Fruit fly (Drosophila melanogaster): ENCODE measurements around the gene lds.

The lds gene

DNA sequence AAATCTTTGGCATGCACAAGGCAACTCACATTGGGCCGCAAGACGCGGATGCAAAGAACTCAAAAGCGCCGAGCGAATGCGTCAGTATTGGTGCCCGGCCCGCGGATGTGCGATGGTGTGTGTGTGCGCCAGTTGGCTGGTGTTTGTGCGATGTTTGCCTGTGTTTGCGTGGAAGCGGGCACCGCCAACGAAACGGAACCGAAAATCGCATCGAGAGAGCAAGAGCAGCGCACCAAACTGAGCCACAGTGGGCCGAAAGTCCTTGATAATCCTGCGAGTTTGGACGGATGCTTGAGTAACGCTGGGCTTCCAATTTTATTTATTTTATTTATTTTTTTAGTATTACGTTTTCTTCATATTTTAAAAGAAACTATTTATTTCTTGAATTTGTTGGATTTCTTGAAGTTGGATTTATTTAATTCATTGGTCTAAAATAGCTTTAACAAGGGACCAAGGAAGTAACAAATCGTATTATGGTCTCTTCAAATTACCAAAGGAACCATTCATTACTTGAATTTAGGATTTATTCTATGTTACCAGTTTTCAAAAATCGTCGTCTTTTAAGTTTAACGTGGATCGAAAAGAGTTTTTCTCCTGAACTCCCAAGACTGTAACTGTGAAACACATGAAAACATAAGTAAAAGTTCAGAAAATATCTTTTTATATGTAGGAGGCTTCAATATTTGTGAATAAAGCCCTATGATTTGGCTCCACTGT, 42.7 kb downstream of the lds start (continued):
- TF ChIP-seq Abd-B (GFP tag; optimal IDR thresholded peaks at IDR 0.05) (peak; percentile 51), CG6791 (GFP tag; IDR thresholded peaks at IDR 0.05; ENCODE audit: partially characterized antibody) (no peak), ash1 (GFP tag; optimal IDR thresholded peaks at IDR 0.05) (no peak), Kr (GFP tag; optimal IDR thresholded peaks at IDR 0.05) (no peak), MTF-1 (GFP tag; optimal IDR thresholded peaks at IDR 0.05; ENCODE audit: borderline replicate concordance) (no peak), CG10979 (tag; optimal IDR thresholded peaks at IDR 0.05) (peak; percentile 79), CG6765 (GFP tag; optimal IDR thresholded peaks at IDR 0.05) (no peak), CG1603 (tag; optimal IDR thresholded peaks at IDR 0.05) (no peak), pb (GFP tag; optimal IDR thresholded peaks at IDR 0.05) (no peak), NFAT (GFP tag; IDR thresholded peaks at IDR 0.05) (no peak), CG2712 (tag; optimal IDR thresholded peaks at IDR 0.05) (peak; percentile 76), HLH4C (GFP tag; IDR thresholded peaks at IDR 0.05; ENCODE audit: partially characterized antibody) (no peak), CG14667 (GFP tag; IDR thresholded peaks at IDR 0.05) (peak; percentile 25; the same call in 1 of the 2 replicates), dpn (GFP tag; optimal IDR thresholded peaks at IDR 0.05) (no peak), CG4707 (GFP tag; optimal IDR thresholded peaks at IDR 0.05) (no peak), Chrac-16 (GFP tag; optimal IDR thresholded peaks at IDR 0.05) (peak; percentile 19), ERR (GFP tag; optimal IDR thresholded peaks at IDR 0.05) (no peak), CG1792 (GFP tag; optimal IDR thresholded peaks at IDR 0.05) (no peak), CTCF (GFP tag; optimal IDR thresholded peaks at IDR 0.05) (no peak), CkIIα-i1 (GFP tag; IDR thresholded peaks at IDR 0.05) (no peak), CG6683 (GFP tag; optimal IDR thresholded peaks at IDR 0.05) (no peak), CG16813 (GFP tag; IDR thresholded peaks at IDR 0.05; ENCODE audit: partially characterized antibody) (no peak), CG30431 (GFP tag; optimal IDR thresholded peaks at IDR 0.05) (peak; percentile 51), stwl (tag; optimal IDR thresholded peaks at IDR 0.05) (no peak), ci (GFP tag; IDR thresholded peaks at IDR 0.05) (no peak), CG12104 (GFP tag; optimal IDR thresholded peaks at IDR 0.05) (peak; percentile 40), en (GFP tag; optimal IDR thresholded peaks at IDR 0.05) (no peak), Elba2 (GFP tag; optimal IDR thresholded peaks at IDR 0.05) (no peak), ewg (GFP tag; optimal IDR thresholded peaks at IDR 0.05) (peak; percentile 9), CG17385 (GFP tag; optimal IDR thresholded peaks at IDR 0.05) (peak; percentile 27), CG10431 (GFP tag; optimal IDR thresholded peaks at IDR 0.05) (peak; percentile 47), caup (GFP tag; optimal IDR thresholded peaks at IDR 0.05; ENCODE audit: severe bottlenecking) (no peak), HmgD (GFP tag; optimal IDR thresholded peaks at IDR 0.05) (no peak), CG1602 (GFP tag; optimal IDR thresholded peaks at IDR 0.05) (peak; percentile 42), CG12155 (GFP tag; optimal IDR thresholded peaks at IDR 0.05) (no peak), CG7556 (GFP tag; optimal IDR thresholded peaks at IDR 0.05) (no peak), Sry-δ (GFP tag; optimal IDR thresholded peaks at IDR 0.05) (no peak), grn (GFP tag; optimal IDR thresholded peaks at IDR 0.05) (no peak), phol (tag; optimal IDR thresholded peaks at IDR 0.05) (peak; percentile 82), Gug (GFP tag; IDR thresholded peaks at IDR 0.05) (peak; percentile 9; the same call in 1 of the 4 replicates), bab2 (GFP tag; optimal IDR thresholded peaks at IDR 0.05) (no peak), h (optimal IDR thresholded peaks at IDR 0.05) (no peak), cato (GFP tag; optimal IDR thresholded peaks at IDR 0.05; ENCODE audit: borderline replicate concordance) (peak; percentile 42), cad (GFP tag; optimal IDR thresholded peaks at IDR 0.05) (no peak), trem (tag; optimal IDR thresholded peaks at IDR 0.05) (peak; percentile 43), gcm2 (GFP tag; optimal IDR thresholded peaks at IDR 0.05) (no peak), Trl (optimal IDR thresholded peaks at IDR 0.05) (peak in 1 of 2 experiments; percentile 39), Trl (GFP tag; optimal IDR thresholded peaks at IDR 0.05) (no peak), ab (GFP tag; optimal IDR thresholded peaks at IDR 0.05) (no peak), fd64A (GFP tag; optimal IDR thresholded peaks at IDR 0.05) (no peak), Mad (GFP tag; optimal IDR thresholded peaks at IDR 0.05) (no peak)

All from whole organism, embryonic.